Fruit fly (Drosophila melanogaster): ENCODE data around the gene CG5122.

Gene CG5122

DNA sequence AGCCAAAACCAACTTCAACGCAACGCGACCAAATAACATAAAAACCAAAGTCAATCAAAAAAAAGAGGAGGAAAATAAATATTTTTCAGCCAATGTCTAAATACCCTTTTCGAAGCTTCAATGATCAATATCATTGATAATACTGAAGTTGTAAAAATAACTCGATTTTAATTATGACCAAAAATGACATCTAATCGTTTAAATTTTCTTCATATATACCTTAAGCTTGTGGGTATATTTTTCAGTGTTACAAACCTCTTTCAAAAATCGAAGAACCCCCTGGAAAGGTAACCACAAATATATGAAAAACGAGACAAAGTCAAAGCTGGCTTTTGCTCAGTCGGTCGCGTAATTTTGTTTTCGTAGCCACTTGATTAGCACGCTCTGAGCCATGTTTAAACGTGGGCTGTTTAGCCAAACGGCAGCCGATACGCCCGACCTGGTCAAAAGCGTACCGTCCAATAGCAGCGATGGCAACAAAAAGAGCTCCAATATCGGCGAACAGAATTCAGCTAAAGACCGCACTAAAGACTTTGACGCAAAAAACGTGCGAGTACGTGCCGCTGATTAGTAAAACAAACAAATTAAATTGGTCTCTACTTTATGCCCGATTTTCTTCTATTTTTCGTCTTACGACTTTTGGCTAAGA lies 14.8 kb downstream of the CG5122 start (continued):
- TF ChIP-seq dimm (GFP tag; IDR thresholded peaks at IDR 0.05) (no peak), CG13123 (GFP tag; optimal IDR thresholded peaks at IDR 0.05) (peak; percentile 29), seq (GFP tag; IDR thresholded peaks at IDR 0.05) (peak; percentile 61; the same call in 1 of the 2 replicates), Oaz (GFP tag; IDR thresholded peaks at IDR 0.05) (peak; percentile 55; the same call in 1 of the 2 replicates), Doc2 (GFP tag; IDR thresholded peaks at IDR 0.05) (peak; percentile 47; the same call in 1 of the 2 replicates), hbn (GFP tag; IDR thresholded peaks at IDR 0.05; ENCODE audit: partially characterized antibody) (no peak), sqz (GFP tag; optimal IDR thresholded peaks at IDR 0.05) (peak; percentile 71), Adf1 (GFP tag; IDR thresholded peaks at IDR 0.05) (peak; percentile 70), unc-4 (GFP tag; IDR thresholded peaks at IDR 0.05; ENCODE audit: partially characterized antibody) (no peak), CG14667 (GFP tag; IDR thresholded peaks at IDR 0.05) (peak; percentile 63), CG17829 (tag; optimal IDR thresholded peaks at IDR 0.05) (peak; percentile 64), CG18764 (GFP tag; optimal IDR thresholded peaks at IDR 0.05) (peak; percentile 64), gsb-n (tag; optimal IDR thresholded peaks at IDR 0.05) (peak; percentile 0), ase (GFP tag; IDR thresholded peaks at IDR 0.05) (0 out of 3 replicates have a peak, but pooled peaks have one; percentile 36), ems (GFP tag; optimal IDR thresholded peaks at IDR 0.05) (peak; percentile 61), tll (GFP tag; optimal IDR thresholded peaks at IDR 0.05) (no peak), Fer2 (tag; optimal IDR thresholded peaks at IDR 0.05) (peak; percentile 58), CG17912 (GFP tag; optimal IDR thresholded peaks at IDR 0.05) (no peak), insv (GFP tag; optimal IDR thresholded peaks at IDR 0.05) (no peak), wek (GFP tag; optimal IDR thresholded peaks at IDR 0.05) (no peak), pho (GFP tag; optimal IDR thresholded peaks at IDR 0.05) (peak; percentile 79), CG31388 (GFP tag; optimal IDR thresholded peaks at IDR 0.05) (no peak), Vsx1 (GFP tag; optimal IDR thresholded peaks at IDR 0.05) (no peak), CG7372 (GFP tag; IDR thresholded peaks at IDR 0.05) (peak; percentile 74), az2 (GFP tag; optimal IDR thresholded peaks at IDR 0.05) (peak; percentile 39)

DNA sequence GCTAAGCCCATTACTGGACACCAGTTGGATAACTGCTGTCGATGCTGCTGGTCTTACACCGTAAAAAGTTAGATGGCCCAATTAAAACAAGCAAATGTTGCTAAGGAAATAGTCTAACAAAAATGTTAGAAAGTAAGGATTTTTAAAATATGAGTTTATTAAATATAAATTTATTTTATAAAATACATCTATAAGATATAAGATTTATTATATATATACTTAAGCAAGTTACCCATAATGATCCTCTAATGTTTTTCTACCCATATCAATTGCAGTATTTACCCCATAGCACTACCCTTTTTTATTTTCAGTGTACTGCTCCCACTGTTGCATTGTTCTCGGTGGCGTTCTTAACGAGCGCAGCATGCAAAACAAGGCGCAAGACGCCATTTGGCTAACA lies 15.9 kb downstream of the CG5122 start:
- TF ChIP-seq CG8388 (GFP tag; optimal IDR thresholded peaks at IDR 0.05) (no peak), CG15269 (tag; optimal IDR thresholded peaks at IDR 0.05) (no peak), eve (GFP tag; optimal IDR thresholded peaks at IDR 0.05) (no peak), Dp (GFP tag; optimal IDR thresholded peaks at IDR 0.05) (no peak), schlank (tag; optimal IDR thresholded peaks at IDR 0.05) (no peak), Trl (optimal IDR thresholded peaks at IDR 0.05) (no peak), Trl (GFP tag; optimal IDR thresholded peaks at IDR 0.05) (no peak), PHDP (tag; optimal IDR thresholded peaks at IDR 0.05) (no peak), CG3065 (GFP tag; optimal IDR thresholded peaks at IDR 0.05) (no peak), CG16815 (GFP tag; optimal IDR thresholded peaks at IDR 0.05) (no peak), CG17359 (tag; optimal IDR thresholded peaks at IDR 0.05) (no peak), CG2129 (GFP tag; IDR thresholded peaks at IDR 0.05; ENCODE audit: partially characterized antibody) (no peak), E2f2 (GFP tag; IDR thresholded peaks at IDR 0.05) (no peak), NfI (GFP tag; optimal IDR thresholded peaks at IDR 0.05) (no peak), Rx (GFP tag; IDR thresholded peaks at IDR 0.05) (no peak), HLH4C (GFP tag; IDR thresholded peaks at IDR 0.05; ENCODE audit: partially characterized antibody) (no peak), Hr78 (GFP tag; optimal IDR thresholded peaks at IDR 0.05) (no peak), CG30403 (GFP tag; optimal IDR thresholded peaks at IDR 0.05) (no peak), Aef1 (GFP tag; IDR thresholded peaks at IDR 0.05) (no peak), CG11504 (tag; optimal IDR thresholded peaks at IDR 0.05) (peak; percentile 12), nom (GFP tag; optimal IDR thresholded peaks at IDR 0.05) (peak; percentile 14), cas (GFP tag; IDR thresholded peaks at IDR 0.05) (no peak), CG14667 (GFP tag; IDR thresholded peaks at IDR 0.05) (no peak), Mrtf (GFP tag; IDR thresholded peaks at IDR 0.05) (no peak), Ssrp (tag; optimal IDR thresholded peaks at IDR 0.05) (no peak), CG4282 (GFP tag; optimal IDR thresholded peaks at IDR 0.05) (no peak), esg (GFP tag; conservative IDR thresholded peaks at IDR 0.05) (no peak)
